Worm (Caenorhabditis elegans) whole organism, L2 larva: Measurements from ENCODE around the gene ift-81.

Experiments used
- C34F6.9 ChIP-seq: fragments of 150-350 bp; optimal IDR thresholded peaks from 2 replicates; lab custom pipeline; 2014; ENCODE audit warnings: missing biosample characterization, missing genetic modification characterization
- aly-2 ChIP-seq: fragments of 150-350 bp; optimal IDR thresholded peaks from 2 replicates; lab custom pipeline; 2014; ENCODE audit warnings: missing biosample characterization, missing genetic modification characterization
- ama-1 ChIP-seq: fragments of 150-350 bp; optimal IDR thresholded peaks from 2 replicates; lab custom pipeline; 2018; ENCODE audit warnings: inconsistent platforms
- dmd-4 ChIP-seq: sonication (generic microtip); optimal IDR thresholded peaks from 2 replicates; lab custom pipeline; 2017; ENCODE audit warnings: missing biosample characterization, missing genetic modification characterization
- fos-1 ChIP-seq: fragments of 150-350 bp; optimal IDR thresholded peaks from 2 replicates; lab custom pipeline; 2014; ENCODE audit warnings: missing biosample characterization, missing genetic modification characterization
- lin-39 ChIP-seq: fragments of 150-350 bp; optimal IDR thresholded peaks from 2 replicates; lab custom pipeline; 2014; ENCODE audit warnings: missing biosample characterization, missing genetic modification reagents, missing genetic modification characterization
- nhr-10 ChIP-seq: sonication (generic microtip); optimal IDR thresholded peaks from 2 replicates; lab custom pipeline; 2017; ENCODE audit warnings: missing biosample characterization, missing genetic modification characterization
- nhr-12 ChIP-seq: fragments of 150-350 bp; optimal IDR thresholded peaks from 2 replicates; lab custom pipeline; 2014; ENCODE audit warnings: missing biosample characterization, missing genetic modification characterization
- nhr-77 ChIP-seq: fragments of 150-350 bp; optimal IDR thresholded peaks from 2 replicates; lab custom pipeline; 2014; ENCODE audit warnings: missing biosample characterization, missing genetic modification characterization
- skn-1 ChIP-seq: sonication (generic microtip); optimal IDR thresholded peaks from 2 replicates; lab custom pipeline; 2017; ENCODE audit warnings: missing biosample characterization, missing genetic modification characterization
- unc-62 ChIP-seq: fragments of 150-350 bp; optimal IDR thresholded peaks from 2 replicates; lab custom pipeline; 2014; ENCODE audit warnings: missing biosample characterization, missing genetic modification reagents, missing genetic modification characterization

ce11 chrX:5289106-5289505 is 9.3 kb upstream of the ift-81 start:
- no peak for TF ChIP-seq nhr-12 (tag; lab: Kevin White, UChicago)
- no peak for TF ChIP-seq lin-39 (tag; lab: Kevin White, UChicago)
- TF ChIP-seq dmd-4 (tag; lab: Kevin White, UChicago): no peak
- no peak for TF ChIP-seq fos-1 (tag; lab: Kevin White, UChicago)
- no peak for TF ChIP-seq skn-1
- TF ChIP-seq ama-1 (lab: Kevin White, UChicago): no peak
- TF ChIP-seq C34F6.9 (tag; lab: Kevin White, UChicago): no peak
- TF ChIP-seq nhr-77 (tag; lab: Kevin White, UChicago): no peak
- no peak for TF ChIP-seq unc-62 (GFP tag; lab: Kevin White, UChicago)
- TF ChIP-seq nhr-10 (tag; lab: Kevin White, UChicago): no peak
- no peak for TF ChIP-seq aly-2 (tag; lab: Kevin White, UChicago)
